Worm (Caenorhabditis elegans) whole organism, L4/young adult: ENCODE measurements around the gene crn-3.

Experiments
- W03F9.2 ChIP-seq: fragments of 150-350 bp; optimal IDR thresholded peaks from 2 replicates; lab custom pipeline; 2014; ENCODE audit warnings: missing biosample characterization, missing genetic modification characterization
- him-1 ChIP-seq: sonication (generic microtip); optimal IDR thresholded peaks from 2 replicates; lab custom pipeline; 2016; ENCODE audit warnings: missing genotype, missing genetic modification reagents, missing genetic modification characterization, missing compliant biosample characterization

DNA sequence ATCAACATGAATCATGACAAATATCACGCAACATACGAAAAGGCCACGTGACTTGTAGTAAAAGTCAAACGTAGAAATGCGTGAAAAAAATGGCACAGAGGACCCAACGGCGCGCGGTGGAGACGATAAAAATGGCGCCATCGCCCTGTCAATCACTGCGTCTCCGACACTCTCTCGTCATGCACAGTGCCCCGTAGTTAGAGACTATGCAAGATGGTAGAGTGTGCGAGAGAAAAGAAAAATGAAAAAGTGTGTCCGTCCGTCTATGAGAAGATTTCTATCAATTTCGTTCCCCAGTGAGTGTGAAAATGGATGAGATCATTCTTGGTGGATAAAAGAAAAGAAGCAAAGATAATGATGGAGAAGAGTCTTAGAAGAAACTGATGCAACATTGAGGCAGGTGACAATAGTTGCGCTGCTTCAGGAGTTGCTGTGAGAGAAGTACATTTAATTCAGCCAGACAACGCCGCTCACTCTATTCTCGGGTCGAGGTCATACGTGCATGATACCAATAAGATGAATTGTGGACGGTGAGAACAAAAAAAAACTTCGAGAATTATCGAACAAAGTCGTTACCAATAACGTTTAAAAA lies 32.3 kb upstream of the crn-3 start:
- no peak for TF ChIP-seq him-1
- TF ChIP-seq W03F9.2 (tag; lab: Kevin White, UChicago), result no peak
